Fruit fly (Drosophila melanogaster) whole organism, embryonic: ENCODE results near the gene Hr96.
A peak's percentile ranks its signal among the peaks of the same experiment; 100 is the strongest.

Source experiments
- Awh ChIP-seq: fragments of 200-800 bp; sonication (Bioruptor generic); IDR thresholded peaks from 2 replicates; pipeline ENCODE4, ENCODE4 v1.3.6; 2022; ENCODE audit warnings: missing biosample characterization, missing genetic modification characterization
- CG10654 ChIP-seq: fragments of 200-800 bp; sonication (Bioruptor generic); optimal IDR thresholded peaks from 2 replicates; lab custom pipeline; 2016; ENCODE audit warnings: missing biosample characterization, missing genetic modification characterization
- CG10979 ChIP-seq: fragments of 200-800 bp; sonication (Bioruptor generic); optimal IDR thresholded peaks from 2 replicates; lab custom pipeline; 2018; ENCODE audit warnings: missing biosample characterization, mild to moderate bottlenecking, missing genetic modification characterization, moderate library complexity
- CG12744 ChIP-seq: fragments of 200-800 bp; sonication (Bioruptor generic); optimal IDR thresholded peaks from 2 replicates; lab custom pipeline; 2016; ENCODE audit warnings: missing biosample characterization, missing genetic modification characterization
- CG14965 ChIP-seq: fragments of 200-800 bp; sonication (Bioruptor generic); optimal IDR thresholded peaks from 2 replicates; lab custom pipeline; 2016; ENCODE audit warnings: missing biosample characterization, missing genetic modification characterization, borderline replicate concordance
- CG17912 ChIP-seq: fragments of 200-800 bp; sonication (Bioruptor generic); optimal IDR thresholded peaks from 2 replicates; lab custom pipeline; 2018; ENCODE audit warnings: missing biosample characterization, mild to moderate bottlenecking, missing genetic modification characterization
- CG1832 ChIP-seq: fragments of 200-800 bp; sonication (Bioruptor generic); optimal IDR thresholded peaks from 2 replicates; lab custom pipeline; 2017; ENCODE audit warnings: missing biosample characterization, mild to moderate bottlenecking, missing genetic modification characterization, inconsistent platforms
- CG31365 ChIP-seq: fragments of 200-800 bp; sonication (Bioruptor generic); optimal IDR thresholded peaks from 2 replicates; lab custom pipeline; 2018; ENCODE audit warnings: missing biosample characterization, mild to moderate bottlenecking, missing genetic modification characterization
- CG31388 ChIP-seq: fragments of 200-800 bp; sonication (Bioruptor generic); optimal IDR thresholded peaks from 2 replicates; lab custom pipeline; 2016; ENCODE audit warnings: missing biosample characterization, missing genetic modification characterization
- CG34224 ChIP-seq: fragments of 200-800 bp; sonication (Bioruptor generic); IDR thresholded peaks from 3 replicates; pipeline ENCODE4 v1.3.6; 2022; ENCODE audit warnings: missing biosample characterization, missing genetic modification characterization; ENCODE audit not compliant: partially characterized antibody
- CG4282 ChIP-seq: fragments of 200-800 bp; sonication (Bioruptor generic); optimal IDR thresholded peaks from 2 replicates; lab custom pipeline; 2016; ENCODE audit warnings: missing biosample characterization, missing genetic modification characterization
- CG4424 ChIP-seq: fragments of 200-800 bp; sonication (Bioruptor generic); optimal IDR thresholded peaks from 3 replicates; lab custom pipeline; 2016; ENCODE audit warnings: missing biosample characterization, missing genetic modification characterization
- CG4617 ChIP-seq: fragments of 200-800 bp; sonication (Bioruptor generic); optimal IDR thresholded peaks from 3 replicates; lab custom pipeline; 2016; ENCODE audit warnings: missing biosample characterization, missing genetic modification characterization, borderline replicate concordance
- CG5245 ChIP-seq: fragments of 200-800 bp; sonication (Bioruptor generic); optimal IDR thresholded peaks from 3 replicates; lab custom pipeline; 2016; ENCODE audit warnings: missing biosample characterization, missing genetic modification characterization
- CG6254 ChIP-seq: fragments of 200-800 bp; sonication (Bioruptor generic); optimal IDR thresholded peaks from 3 replicates; lab custom pipeline; 2017; ENCODE audit warnings: mild to moderate bottlenecking, missing biosample characterization, missing genetic modification reagents, missing genetic modification characterization
- CG6689 ChIP-seq: fragments of 200-800 bp; sonication (Bioruptor generic); IDR thresholded peaks from 2 replicates; pipeline ENCODE4 v1.3.6; 2022; ENCODE audit warnings: missing biosample characterization, missing genetic modification characterization
- CG6765 ChIP-seq: fragments of 200-800 bp; sonication (Bioruptor generic); optimal IDR thresholded peaks from 3 replicates; lab custom pipeline; 2017; ENCODE audit warnings: missing biosample characterization, mild to moderate bottlenecking, missing genetic modification characterization
- CG6813 ChIP-seq: fragments of 200-800 bp; sonication (Bioruptor generic); optimal IDR thresholded peaks from 2 replicates; lab custom pipeline; 2017; ENCODE audit warnings: missing biosample characterization, missing genetic modification characterization, mild to moderate bottlenecking, moderate library complexity, missing genetic modification reagents
- CG7372 ChIP-seq: fragments of 200-800 bp; sonication (Bioruptor generic); IDR thresholded peaks from 2 replicates; pipeline ENCODE4 v1.3.6; 2022; ENCODE audit warnings: missing biosample characterization, missing genetic modification characterization
- CG7963 ChIP-seq: fragments of 200-800 bp; sonication (Bioruptor generic); IDR thresholded peaks from 3 replicates; pipeline ENCODE4 v1.3.6; 2022; ENCODE audit warnings: missing biosample characterization, missing genetic modification characterization; ENCODE audit not compliant: partially characterized antibody
- CG9609 ChIP-seq: fragments of 200-800 bp; sonication (Bioruptor generic); optimal IDR thresholded peaks from 3 replicates; lab custom pipeline; 2016; ENCODE audit warnings: missing biosample characterization, missing genetic modification characterization
- CG9797 ChIP-seq: fragments of 200-800 bp; sonication (Bioruptor generic); optimal IDR thresholded peaks from 3 replicates; lab custom pipeline; 2018; ENCODE audit warnings: missing biosample characterization, mild to moderate bottlenecking, missing genetic modification characterization
- D19A ChIP-seq: fragments of 200-800 bp; optimal IDR thresholded peaks from 3 replicates; lab custom pipeline; 2019; ENCODE audit warnings: missing biosample characterization, mild to moderate bottlenecking, missing genetic modification characterization, moderate library complexity
- Dek ChIP-seq: fragments of 200-800 bp; sonication (Bioruptor generic); optimal IDR thresholded peaks from 3 replicates; lab custom pipeline; 2019; ENCODE audit warnings: missing biosample characterization, mild to moderate bottlenecking, missing genetic modification characterization, moderate library complexity
- Dip3 ChIP-seq: fragments of 200-800 bp; sonication (Bioruptor generic); optimal IDR thresholded peaks from 3 replicates; lab custom pipeline; 2016; ENCODE audit warnings: missing biosample characterization, missing genetic modification characterization
- Doc2 ChIP-seq: fragments of 200-800 bp; sonication (Bioruptor generic); IDR thresholded peaks from 2 replicates; pipeline ENCODE4 v1.3.6; 2022; ENCODE audit warnings: missing biosample characterization, missing genetic modification characterization
- Dp ChIP-seq: fragments of 200-800 bp; sonication (Bioruptor generic); optimal IDR thresholded peaks from 2 replicates; lab custom pipeline; 2018; ENCODE audit warnings: missing biosample characterization, mild to moderate bottlenecking, missing genetic modification characterization, moderate library complexity
- Ets97D ChIP-seq: fragments of 200-800 bp; sonication (Bioruptor generic); optimal IDR thresholded peaks from 3 replicates; lab custom pipeline; 2016; ENCODE audit warnings: missing biosample characterization, missing genetic modification characterization
- GATAe ChIP-seq: fragments of 200-800 bp; sonication (Bioruptor generic); conservative IDR thresholded peaks from 2 replicates; pipeline ENCODE4 v1.3.6; 2022; ENCODE audit warnings: missing biosample characterization, missing genetic modification characterization
- HLHmδ ChIP-seq: fragments of 200-800 bp; sonication (Bioruptor generic); optimal IDR thresholded peaks from 2 replicates; lab custom pipeline; 2018; ENCODE audit warnings: missing biosample characterization, mild to moderate bottlenecking, missing genetic modification characterization, moderate library complexity
- Kr ChIP-seq: fragments of 200-800 bp; sonication (Bioruptor generic); optimal IDR thresholded peaks from 2 replicates; lab custom pipeline; 2017; ENCODE audit warnings: missing biosample characterization, mild to moderate bottlenecking, missing genetic modification characterization
- Lpt ChIP-seq: fragments of >200 bp; optimal IDR thresholded peaks from 2 replicates; lab custom pipeline; 2018; ENCODE audit warnings: missing biosample characterization, missing genetic modification characterization
- Neu2 ChIP-seq: fragments of 200-800 bp; sonication (Bioruptor generic); optimal IDR thresholded peaks from 3 replicates; lab custom pipeline; 2016; ENCODE audit warnings: missing biosample characterization, missing genetic modification characterization, borderline replicate concordance
- Tbp ChIP-seq: fragments of >200 bp; optimal IDR thresholded peaks from 2 replicates; lab custom pipeline; 2018; ENCODE audit warnings: missing biosample characterization, missing genetic modification characterization
- ash1 ChIP-seq: fragments of 200-800 bp; sonication (Bioruptor generic); optimal IDR thresholded peaks from 2 replicates; lab custom pipeline; 2018; ENCODE audit warnings: missing biosample characterization, mild to moderate bottlenecking, missing genetic modification characterization
- dati ChIP-seq: fragments of 200-800 bp; sonication (Bioruptor generic); IDR thresholded peaks from 2 replicates; pipeline ENCODE4 v1.3.6; 2022; ENCODE audit warnings: missing biosample characterization, missing genetic modification characterization
- fd102C ChIP-seq: fragments of 200-800 bp; sonication (Bioruptor generic); optimal IDR thresholded peaks from 2 replicates; lab custom pipeline; 2018; ENCODE audit warnings: missing biosample characterization, mild to moderate bottlenecking, missing genetic modification characterization, moderate library complexity
- fru ChIP-seq: fragments of >200 bp; optimal IDR thresholded peaks from 2 replicates; lab custom pipeline; 2017
- grau ChIP-seq: fragments of 200-800 bp; optimal IDR thresholded peaks from 3 replicates; lab custom pipeline; 2019; ENCODE audit warnings: missing biosample characterization, mild to moderate bottlenecking, missing genetic modification characterization, moderate library complexity
- luna ChIP-seq: fragments of 200-800 bp; sonication (Bioruptor generic); optimal IDR thresholded peaks from 2 replicates; lab custom pipeline; 2016; ENCODE audit warnings: missing biosample characterization, missing genetic modification characterization
- mam ChIP-seq: fragments of 200-800 bp; sonication (Bioruptor generic); optimal IDR thresholded peaks from 3 replicates; lab custom pipeline; 2016; ENCODE audit warnings: missing biosample characterization, missing genetic modification characterization
- nau ChIP-seq: fragments of 200-800 bp; sonication (Bioruptor generic); optimal IDR thresholded peaks from 3 replicates; lab custom pipeline; 2017; ENCODE audit warnings: missing biosample characterization, mild to moderate bottlenecking, missing genetic modification characterization, missing genetic modification reagents
- nerfin-1 ChIP-seq: fragments of 200-800 bp; sonication (Bioruptor generic); optimal IDR thresholded peaks from 3 replicates; lab custom pipeline; 2019; ENCODE audit warnings: missing biosample characterization, mild to moderate bottlenecking, missing genetic modification characterization, moderate library complexity
- phol ChIP-seq: fragments of 200-800 bp; sonication (Bioruptor generic); optimal IDR thresholded peaks from 3 replicates; lab custom pipeline; 2018; ENCODE audit warnings: missing biosample characterization, mild to moderate bottlenecking, missing genetic modification characterization, moderate library complexity
- pnt ChIP-seq: fragments of 200-800 bp; sonication (Bioruptor generic); optimal IDR thresholded peaks from 3 replicates; lab custom pipeline; 2016; ENCODE audit warnings: missing biosample characterization, missing genetic modification characterization
- salm ChIP-seq: fragments of 200-800 bp; sonication (Bioruptor generic); optimal IDR thresholded peaks from 2 replicates; lab custom pipeline; 2018; ENCODE audit warnings: missing biosample characterization, mild to moderate bottlenecking, missing genetic modification characterization
- sug ChIP-seq: fragments of 200-800 bp; optimal IDR thresholded peaks from 2 replicates; lab custom pipeline; 2019; ENCODE audit warnings: missing biosample characterization, mild to moderate bottlenecking, missing genetic modification characterization, moderate library complexity
- trh ChIP-seq: fragments of 200-800 bp; sonication (Bioruptor generic); optimal IDR thresholded peaks from 2 replicates; lab custom pipeline; 2016; ENCODE audit warnings: missing biosample characterization, missing genetic modification characterization
- ttk ChIP-seq: fragments of 200-800 bp; sonication (Bioruptor generic); IDR thresholded peaks from 2 replicates; pipeline ENCODE4 v2.1.2; 2022; ENCODE audit warnings: missing biosample characterization, missing genetic modification characterization
- usp ChIP-seq: fragments of >200 bp; optimal IDR thresholded peaks from 2 replicates; lab custom pipeline; 2017; ENCODE audit warnings: missing biosample characterization, missing genetic modification characterization
- zen2 ChIP-seq: fragments of 200-800 bp; sonication (Bioruptor generic); IDR thresholded peaks from 3 replicates; pipeline ENCODE4 v1.3.6; 2022; ENCODE audit warnings: missing biosample characterization, missing genetic modification characterization; ENCODE audit not compliant: partially characterized antibody

Hr96 gene

DNA sequence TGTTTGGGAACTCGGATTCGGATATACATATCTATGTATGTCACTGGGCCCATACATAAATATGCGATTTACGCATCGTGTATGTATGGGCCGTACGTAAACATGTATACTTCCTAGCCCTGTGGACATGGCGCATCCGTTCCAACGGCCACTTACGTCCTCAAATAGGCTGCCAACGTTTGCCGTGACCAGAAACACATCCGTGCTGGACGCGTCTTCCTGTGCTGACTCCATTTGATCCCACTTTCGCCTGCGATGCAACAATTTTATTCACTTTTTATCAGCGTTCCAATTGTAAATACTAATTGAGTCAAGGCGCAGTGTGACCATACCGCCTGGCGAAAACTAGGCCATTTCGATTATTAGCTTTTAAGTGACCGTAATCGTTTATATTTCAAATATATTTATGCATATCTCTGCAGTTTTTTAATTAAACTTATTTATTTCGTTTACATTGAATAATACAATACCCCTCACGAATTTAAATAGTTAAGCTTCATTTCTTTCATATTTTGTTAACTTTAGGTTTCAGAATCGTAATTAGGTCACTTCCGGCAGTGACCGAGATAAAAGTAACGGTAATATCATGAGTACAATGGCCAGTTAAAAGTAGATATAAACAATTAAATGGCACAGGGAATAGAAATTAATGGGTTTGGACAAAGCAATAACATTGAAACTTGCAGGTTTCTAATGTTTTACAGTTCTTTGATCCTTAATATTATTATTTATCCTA lies 19.9 kb downstream of the Hr96 start, which contains the start of gene 5PtaseI (continued):
- no peak for TF ChIP-seq CG6813
- TF ChIP-seq Dp (GFP tag; lab: Kevin White, UChicago), result peak; percentile 65
- no peak for TF ChIP-seq D19A
- no peak for TF ChIP-seq Kr
- TF ChIP-seq luna (GFP tag; lab: Kevin White, UChicago), result no peak
- no peak for TF ChIP-seq CG34224 (GFP tag; lab: Robert Waterston, UW)
- TF ChIP-seq usp, result no peak
- no peak for TF ChIP-seq CG9609 (GFP tag; lab: Kevin White, UChicago)
- TF ChIP-seq CG4617, result peak; percentile 75
- TF ChIP-seq CG10654 (GFP tag; lab: Kevin White, UChicago), result no peak
- no peak for TF ChIP-seq CG17912
- TF ChIP-seq CG14965, result no peak
- TF ChIP-seq CG31388, result no peak
- TF ChIP-seq dati (GFP tag; lab: Robert Waterston, UW), result no peak
- TF ChIP-seq CG4424 (GFP tag; lab: Kevin White, UChicago), result no peak
- TF ChIP-seq CG5245 (GFP tag; lab: Kevin White, UChicago), result no peak
- TF ChIP-seq sug (tag; lab: Kevin White, UChicago), result peak; percentile 50
- TF ChIP-seq zen2 (GFP tag; lab: Robert Waterston, UW), result no peak
- TF ChIP-seq nerfin-1, result no peak
- TF ChIP-seq fd102C (GFP tag; lab: Kevin White, UChicago), result no peak
- no peak for TF ChIP-seq nau
- peak; percentile 30 for TF ChIP-seq phol
- TF ChIP-seq CG9797 (GFP tag; lab: Kevin White, UChicago), result peak; percentile 57
- no peak for TF ChIP-seq CG7372
- no peak for TF ChIP-seq CG6765 (GFP tag; lab: Kevin White, UChicago)
- no peak for TF ChIP-seq GATAe (GFP tag; lab: Robert Waterston, UW)
- TF ChIP-seq CG31365, result no peak
- TF ChIP-seq Dek, result no peak
- TF ChIP-seq Awh (GFP tag; lab: Robert Waterston, UW), result no peak
- no peak for TF ChIP-seq Doc2
- no peak for TF ChIP-seq Tbp
- no peak for TF ChIP-seq pnt (GFP tag; lab: Kevin White, UChicago)
- no peak for TF ChIP-seq CG1832 (GFP tag; lab: Kevin White, UChicago)
- no peak for TF ChIP-seq ttk (GFP tag; lab: Robert Waterston, UW)
- TF ChIP-seq trh (GFP tag; lab: Kevin White, UChicago), result no peak
- TF ChIP-seq CG7963 (GFP tag; lab: Robert Waterston, UW), result no peak
- TF ChIP-seq CG10979 (tag; lab: Kevin White, UChicago), result no peak
- TF ChIP-seq Ets97D, result peak; percentile 81
- peak; percentile 8 for TF ChIP-seq grau
- TF ChIP-seq CG6689 (GFP tag; lab: Robert Waterston, UW), result no peak
- no peak for TF ChIP-seq CG4282 (GFP tag; lab: Kevin White, UChicago)
- no peak for TF ChIP-seq HLHmδ (GFP tag; lab: Kevin White, UChicago)
- TF ChIP-seq CG12744 (GFP tag; lab: Kevin White, UChicago), result no peak
- no peak for TF ChIP-seq CG6254 (GFP tag; lab: Kevin White, UChicago)
- TF ChIP-seq mam (GFP tag; lab: Kevin White, UChicago), result no peak
- TF ChIP-seq salm (tag; lab: Kevin White, UChicago), result no peak
- TF ChIP-seq Neu2 (GFP tag; lab: Kevin White, UChicago), result no peak
- no peak for TF ChIP-seq Lpt (GFP tag; lab: Kevin White, UChicago)
- TF ChIP-seq fru (lab: Kevin White, UChicago), result no peak
- no peak for TF ChIP-seq ash1 (GFP tag; lab: Kevin White, UChicago)
- no peak for TF ChIP-seq Dip3 (GFP tag; lab: Kevin White, UChicago)
